Worm (Caenorhabditis elegans): ENCODE results near the gene C06B3.7.
A peak's percentile ranks its signal among the peaks of the same experiment; 100 is the strongest.

Gene C06B3.7

DNA sequence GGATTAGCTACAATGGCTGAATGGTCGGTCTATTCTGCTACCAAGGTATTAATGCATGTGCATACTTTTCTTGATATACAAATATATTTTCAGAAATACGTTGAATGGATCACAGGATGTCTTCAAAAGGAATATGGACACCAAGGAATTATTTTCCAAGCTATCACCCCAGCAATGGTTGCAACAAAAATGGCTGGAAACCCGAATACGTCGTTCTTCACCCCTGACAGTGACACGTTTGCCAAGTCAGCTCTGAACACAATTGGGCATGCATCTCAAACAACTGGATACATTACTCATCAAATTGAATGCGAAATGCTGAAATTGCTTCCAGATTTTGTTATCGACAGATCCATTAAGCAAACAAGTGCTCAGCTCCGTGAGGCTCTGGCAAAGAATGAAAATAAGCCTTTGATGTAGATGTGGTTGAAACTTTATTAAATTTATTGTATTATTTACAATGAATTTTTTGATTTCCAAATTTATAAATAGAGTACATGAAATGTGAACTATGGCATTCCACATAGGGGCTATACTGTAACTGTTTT, 1.9 kb upstream of the C06B3.7 start:
- peak; percentile 98 for TF ChIP-seq ama-1 (optimal IDR thresholded peaks at IDR 0.05)
- TF ChIP-seq nhr-25 (tag; optimal IDR thresholded peaks at IDR 0.05) = peak; percentile 0
- no peak for TF ChIP-seq mdl-1 (tag; optimal IDR thresholded peaks at IDR 0.05)
- peak; percentile 3 for TF ChIP-seq pha-4 (tag; optimal IDR thresholded peaks at IDR 0.05)
- peak; percentile 72 for TF ChIP-seq jun-1 (tag; optimal IDR thresholded peaks at IDR 0.05)
- TF ChIP-seq elt-2 (tag; optimal IDR thresholded peaks at IDR 0.05) = peak; percentile 42
- TF ChIP-seq unc-39 (tag; optimal IDR thresholded peaks at IDR 0.05) = no peak
- TF ChIP-seq nhr-43 (tag; optimal IDR thresholded peaks at IDR 0.05; ENCODE audit: poor library complexity, severe bottlenecking) = peak; percentile 78
- peak; percentile 27 for TF ChIP-seq lsy-12 (tag; optimal IDR thresholded peaks at IDR 0.05)

DNA sequence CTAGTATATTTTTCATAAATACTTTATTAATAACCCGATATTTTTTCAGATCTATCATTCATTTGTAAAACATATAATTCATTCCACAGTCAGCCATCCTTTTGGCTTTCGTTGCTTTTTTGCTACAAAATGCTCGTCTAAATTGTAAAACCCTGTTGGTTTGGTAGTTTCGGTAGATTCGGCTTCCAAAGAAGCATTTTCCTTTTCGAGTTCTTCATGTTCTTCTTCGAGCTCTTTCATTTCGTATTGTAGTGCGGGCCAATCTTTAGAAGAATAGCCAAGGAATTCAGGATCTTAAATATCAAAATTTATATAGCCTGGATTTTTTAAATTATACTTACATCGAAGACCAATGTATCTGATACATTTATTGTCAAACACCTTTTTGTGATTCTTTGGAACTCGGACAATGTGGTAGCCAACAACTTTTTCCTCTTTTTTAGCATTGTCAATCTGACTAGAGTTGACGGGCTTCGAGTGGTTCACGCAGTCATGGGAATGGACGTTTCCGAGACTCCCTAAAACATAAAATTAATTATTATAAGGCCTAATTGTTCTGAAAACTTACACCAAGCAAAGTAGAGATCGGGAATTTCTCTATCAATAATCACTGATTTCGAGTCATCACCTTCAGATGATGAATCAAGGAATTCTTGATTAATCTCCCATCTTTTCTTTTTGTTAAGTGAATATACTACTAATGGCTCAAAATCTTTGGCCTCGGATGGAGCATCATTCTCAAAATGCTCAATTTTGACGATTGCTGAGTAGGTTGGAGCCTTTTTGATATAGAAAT, 1.2 kb upstream of the C06B3.7 start:
- no peak for TF ChIP-seq daf-12 (tag; optimal IDR thresholded peaks at IDR 0.05)
- TF ChIP-seq nhr-43 (tag; optimal IDR thresholded peaks at IDR 0.05; ENCODE audit: poor library complexity, severe bottlenecking) = peak; percentile 65
- no peak for TF ChIP-seq nhr-11 (tag; optimal IDR thresholded peaks at IDR 0.05)
- peak; percentile 24 for TF ChIP-seq ztf-4 (tag; optimal IDR thresholded peaks at IDR 0.05)
- TF ChIP-seq tbx-2 (tag; optimal IDR thresholded peaks at IDR 0.05) = no peak
- TF ChIP-seq lin-15B (tag; optimal IDR thresholded peaks at IDR 0.05) = no peak
- no peak for TF ChIP-seq ZK546.5 (tag; optimal IDR thresholded peaks at IDR 0.05)
- peak; percentile 87 for TF ChIP-seq ama-1 (optimal IDR thresholded peaks at IDR 0.05)
- peak; percentile 12 for TF ChIP-seq nfya-1 (tag; optimal IDR thresholded peaks at IDR 0.05; ENCODE audit: insufficient read depth)
- no peak for TF ChIP-seq nhr-28 (tag; optimal IDR thresholded peaks at IDR 0.05)
- no peak for TF ChIP-seq snpc-4 (tag; optimal IDR thresholded peaks at IDR 0.05)

DNA sequence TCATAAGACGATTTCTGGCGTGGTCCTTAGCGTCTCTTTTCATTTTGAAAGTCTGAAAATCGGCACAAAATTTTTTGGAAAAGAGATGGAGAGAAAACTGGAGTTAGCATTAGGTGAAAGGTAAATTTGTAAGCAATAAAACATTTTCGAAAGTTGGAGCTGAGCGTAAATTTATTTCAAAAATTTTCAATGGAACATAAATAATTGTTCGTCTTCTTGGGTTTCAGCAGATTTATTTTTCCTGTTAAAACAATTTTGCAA, 640 bp upstream of the C06B3.7 start, which contains the start of gene C06B3.6:
Gene C06B3.6, minus strand, starts transcription at position 52 of the 261 bp plus-strand sequence.
- TF ChIP-seq snpc-4 (tag; optimal IDR thresholded peaks at IDR 0.05) (no peak), fos-1 (tag; optimal IDR thresholded peaks at IDR 0.05) (no peak), nhr-76 (tag; optimal IDR thresholded peaks at IDR 0.05) (no peak), eor-1 (tag; optimal IDR thresholded peaks at IDR 0.05) (no peak)

DNA sequence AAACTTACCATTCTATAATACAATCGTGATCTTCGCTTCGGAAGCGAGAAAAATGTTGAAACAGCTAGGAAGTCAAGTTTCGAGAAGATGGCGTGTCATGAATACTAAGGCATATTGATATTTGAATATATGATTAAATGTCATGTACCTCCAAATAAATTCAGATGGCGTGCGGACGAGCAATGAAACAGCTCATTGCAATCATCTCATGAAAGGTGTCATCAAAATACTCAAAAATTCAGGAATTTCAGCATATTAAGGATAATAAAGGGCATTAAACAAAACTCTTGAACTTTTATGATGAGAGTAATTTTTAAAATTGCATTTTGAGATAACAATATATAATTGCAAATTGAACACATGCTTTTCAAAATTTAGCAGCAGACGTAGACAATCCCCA, 5.9 kb downstream of the C06B3.7 start, which contains the start of gene gcy-32:
Gene gcy-32, minus strand, starts transcription at position 101 of the 400 bp plus-strand sequence.
- no peak for TF ChIP-seq nhr-76 (tag; optimal IDR thresholded peaks at IDR 0.05)
- TF ChIP-seq elt-1 (tag; optimal IDR thresholded peaks at IDR 0.05) = no peak
- TF ChIP-seq aly-2 (tag; optimal IDR thresholded peaks at IDR 0.05) = no peak
- no peak for TF ChIP-seq nfya-1 (tag; optimal IDR thresholded peaks at IDR 0.05; ENCODE audit: insufficient read depth)
- TF ChIP-seq ama-1 (optimal IDR thresholded peaks at IDR 0.05) = no peak

DNA sequence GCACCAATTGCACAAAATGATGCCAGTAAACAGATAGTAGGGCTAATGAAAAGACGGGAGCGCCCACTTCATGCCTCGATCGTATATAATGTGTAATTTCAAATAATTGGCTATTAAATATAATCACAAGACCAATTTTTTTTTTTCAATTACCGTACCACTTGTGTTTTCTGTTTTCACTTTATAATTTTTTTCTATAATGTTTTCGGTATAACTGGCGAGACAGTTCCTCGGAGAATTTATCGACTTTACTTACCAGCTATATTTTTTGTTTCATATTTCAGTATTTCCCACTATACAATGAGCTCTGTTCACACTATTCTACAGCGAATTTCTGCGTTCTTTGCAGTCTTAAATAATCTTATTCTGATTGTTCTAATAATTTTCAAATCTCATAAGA, 6.7 kb downstream of the C06B3.7 start, which contains the start of gene str-252:
Gene str-252, plus strand, starts transcription at position 301 of the 400 bp plus-strand sequence.
- TF ChIP-seq egl-27 (tag; optimal IDR thresholded peaks at IDR 0.05) (no peak), ceh-28 (tag; optimal IDR thresholded peaks at IDR 0.05) (no peak), nhr-11 (tag; optimal IDR thresholded peaks at IDR 0.05) (no peak), lsy-12 (tag; optimal IDR thresholded peaks at IDR 0.05) (no peak), elt-3 (tag; optimal IDR thresholded peaks at IDR 0.05) (no peak), ceh-16 (tag; optimal IDR thresholded peaks at IDR 0.05) (no peak), ztf-4 (tag; optimal IDR thresholded peaks at IDR 0.05) (no peak), fkh-2 (tag; optimal IDR thresholded peaks at IDR 0.05) (no peak), nhr-25 (tag; optimal IDR thresholded peaks at IDR 0.05) (no peak), nhr-43 (tag; optimal IDR thresholded peaks at IDR 0.05; ENCODE audit: poor library complexity, severe bottlenecking) (no peak), unc-39 (tag; optimal IDR thresholded peaks at IDR 0.05) (no peak), pha-4 (tag; optimal IDR thresholded peaks at IDR 0.05) (no peak), zag-1 (tag; optimal IDR thresholded peaks at IDR 0.05) (no peak), ceh-9 (tag; optimal IDR thresholded peaks at IDR 0.05) (no peak), eor-1 (tag; optimal IDR thresholded peaks at IDR 0.05) (no peak), lin-15B (tag; optimal IDR thresholded peaks at IDR 0.05) (no peak), elt-2 (tag; optimal IDR thresholded peaks at IDR 0.05) (no peak)

DNA sequence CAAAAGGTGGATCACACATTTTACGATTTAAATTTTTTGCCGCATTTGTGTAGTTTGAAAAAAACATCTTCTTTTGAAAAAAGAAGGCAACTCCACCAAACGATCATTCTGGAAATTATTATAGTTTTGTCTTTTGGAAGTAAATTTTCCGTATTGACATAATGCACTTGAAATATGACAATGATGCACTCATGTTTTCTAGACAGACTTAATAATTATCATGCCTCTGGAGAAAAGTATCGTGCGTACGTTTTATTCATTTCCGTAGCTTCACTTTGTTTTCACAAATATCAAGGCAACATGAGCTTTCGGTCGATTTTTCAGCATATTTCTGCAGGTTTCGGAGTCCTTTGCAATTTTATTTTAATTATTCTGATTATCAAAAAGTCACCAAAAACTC, 8.9 kb downstream of the C06B3.7 start, which contains the start of gene str-250:
Gene str-250, plus strand, starts transcription at position 301 of the 400 bp plus-strand sequence.
- TF ChIP-seq pha-4 (tag; optimal IDR thresholded peaks at IDR 0.05) (no peak), aly-2 (tag; optimal IDR thresholded peaks at IDR 0.05) (no peak), tbx-2 (tag; optimal IDR thresholded peaks at IDR 0.05) (no peak), ceh-16 (tag; optimal IDR thresholded peaks at IDR 0.05) (no peak), elt-2 (tag; optimal IDR thresholded peaks at IDR 0.05) (no peak), nfya-1 (tag; optimal IDR thresholded peaks at IDR 0.05; ENCODE audit: insufficient read depth) (no peak), pqm-1 (tag; optimal IDR thresholded peaks at IDR 0.05) (no peak), sea-2 (GFP tag; optimal IDR thresholded peaks at IDR 0.05) (no peak), elt-1 (tag; optimal IDR thresholded peaks at IDR 0.05) (no peak), jun-1 (tag; optimal IDR thresholded peaks at IDR 0.05) (no peak), fkh-10 (GFP tag; optimal IDR thresholded peaks at IDR 0.05) (no peak), fkh-2 (tag; optimal IDR thresholded peaks at IDR 0.05) (no peak), lsy-12 (tag; optimal IDR thresholded peaks at IDR 0.05) (no peak), egl-27 (tag; optimal IDR thresholded peaks at IDR 0.05) (no peak), ZK546.5 (tag; optimal IDR thresholded peaks at IDR 0.05) (no peak), ztf-11 (tag; optimal IDR thresholded peaks at IDR 0.05) (no peak), ztf-4 (tag; optimal IDR thresholded peaks at IDR 0.05) (no peak), zag-1 (tag; optimal IDR thresholded peaks at IDR 0.05) (no peak), egl-5 (tag; optimal IDR thresholded peaks at IDR 0.05) (no peak)

All from whole organism, L3 larva.